Fruit fly (Drosophila melanogaster): ENCODE data around the gene ssp2.

Gene ssp2

dm6 chr3L:14002524-14003135 lies 37.6 kb downstream of the ssp2 start (continued):
- TF ChIP-seq CG3726 (GFP tag; IDR thresholded peaks at IDR 0.05) (no peak), gsb (GFP tag; IDR thresholded peaks at IDR 0.05) (no peak), C15 (GFP tag; IDR thresholded peaks at IDR 0.05) (no peak), CG4854 (GFP tag; optimal IDR thresholded peaks at IDR 0.05) (no peak), CG14014 (GFP tag; IDR thresholded peaks at IDR 0.05) (no peak), Hmr (GFP tag; optimal IDR thresholded peaks at IDR 0.05) (no peak), Jarid2 (GFP tag; optimal IDR thresholded peaks at IDR 0.05) (no peak), hkb (optimal IDR thresholded peaks at IDR 0.05) (no peak), hkb (GFP tag; IDR thresholded peaks at IDR 0.05) (no peak; the same call in 1 of the 2 replicates), Dip2 (GFP tag; IDR thresholded peaks at IDR 0.05) (no peak), al (GFP tag; IDR thresholded peaks at IDR 0.05) (no peak), Max (GFP tag; optimal IDR thresholded peaks at IDR 0.05) (no peak), Optix (GFP tag; IDR thresholded peaks at IDR 0.05) (no peak), klu (GFP tag; IDR thresholded peaks at IDR 0.05) (no peak), ham (GFP tag; IDR thresholded peaks at IDR 0.05) (no peak), CG5953 (GFP tag; IDR thresholded peaks at IDR 0.05) (no peak), dan (GFP tag; IDR thresholded peaks at IDR 0.05) (no peak), lmd (GFP tag; IDR thresholded peaks at IDR 0.05) (no peak), CG13775 (GFP tag; optimal IDR thresholded peaks at IDR 0.05) (no peak), gcm2 (GFP tag; optimal IDR thresholded peaks at IDR 0.05) (no peak), B-H2 (GFP tag; optimal IDR thresholded peaks at IDR 0.05) (peak; percentile 58), sr (GFP tag; IDR thresholded peaks at IDR 0.05) (no peak), run (tag; optimal IDR thresholded peaks at IDR 0.05) (no peak), hth (optimal IDR thresholded peaks at IDR 0.05) (no peak), D19B (GFP tag; optimal IDR thresholded peaks at IDR 0.05) (no peak), Dfd (GFP tag; optimal IDR thresholded peaks at IDR 0.05) (no peak), nmo (GFP tag; optimal IDR thresholded peaks at IDR 0.05) (peak; percentile 33), CG7271 (tag; optimal IDR thresholded peaks at IDR 0.05) (no peak), fd96Cb (tag; optimal IDR thresholded peaks at IDR 0.05) (no peak), Kr (GFP tag; optimal IDR thresholded peaks at IDR 0.05) (no peak), CG15073 (GFP tag; optimal IDR thresholded peaks at IDR 0.05) (no peak), CG4730 (GFP tag; IDR thresholded peaks at IDR 0.05) (no peak), cato (GFP tag; optimal IDR thresholded peaks at IDR 0.05; ENCODE audit: borderline replicate concordance) (no peak), CG17802 (tag; optimal IDR thresholded peaks at IDR 0.05) (no peak), jing (GFP tag; optimal IDR thresholded peaks at IDR 0.05) (no peak), bigmax (GFP tag; optimal IDR thresholded peaks at IDR 0.05) (no peak), CG15011 (GFP tag; optimal IDR thresholded peaks at IDR 0.05) (no peak), CG2875 (GFP tag; optimal IDR thresholded peaks at IDR 0.05) (no peak), GATAe (GFP tag; conservative IDR thresholded peaks at IDR 0.05) (no peak), eve (GFP tag; optimal IDR thresholded peaks at IDR 0.05) (no peak), otp (GFP tag; IDR thresholded peaks at IDR 0.05) (peak; percentile 52; the same call in 1 of the 3 replicates), bbx (GFP tag; IDR thresholded peaks at IDR 0.05; ENCODE audit: partially characterized antibody) (0 out of 2 replicates have a peak, but pooled peaks have one; percentile 26), Dad (GFP tag; optimal IDR thresholded peaks at IDR 0.05) (no peak), NK7.1 (GFP tag; optimal IDR thresholded peaks at IDR 0.05) (no peak), H15 (GFP tag; IDR thresholded peaks at IDR 0.05) (no peak), Nf-YA (GFP tag; IDR thresholded peaks at IDR 0.05) (no peak), ara (GFP tag; IDR thresholded peaks at IDR 0.05) (no peak), CG9876 (GFP tag; optimal IDR thresholded peaks at IDR 0.05) (no peak), bowl (GFP tag; IDR thresholded peaks at IDR 0.05) (no peak), zfh1 (GFP tag; IDR thresholded peaks at IDR 0.05) (no peak), MTF-1 (GFP tag; optimal IDR thresholded peaks at IDR 0.05; ENCODE audit: borderline replicate concordance) (no peak), CG13296 (GFP tag; optimal IDR thresholded peaks at IDR 0.05) (no peak)
